Worm (Caenorhabditis elegans) whole organism, L3 larva: Measurements from ENCODE around the gene str-101.

Experiments used
- ceh-82 ChIP-seq: fragments of 150-350 bp; optimal IDR thresholded peaks from 2 replicates; lab custom pipeline; 2014; ENCODE audit warnings: missing biosample characterization, missing genetic modification characterization
- egl-27 ChIP-seq: sonication (generic microtip); optimal IDR thresholded peaks from 4 replicates; lab custom pipeline; 2017; ENCODE audit warnings: missing biosample characterization, missing genetic modification reagents, missing genetic modification characterization
- elt-2 ChIP-seq: sonication (generic microtip); optimal IDR thresholded peaks from 2 replicates; lab custom pipeline; 2016; ENCODE audit warnings: missing genetic modification reagents, mild to moderate bottlenecking, missing genetic modification characterization, missing compliant biosample characterization
- fkh-10 ChIP-seq: sonication (generic microtip); optimal IDR thresholded peaks from 2 replicates; lab custom pipeline; 2017; ENCODE audit warnings: missing biosample characterization, missing genetic modification reagents, missing genetic modification characterization
- lin-15B ChIP-seq: fragments of 150-350 bp; optimal IDR thresholded peaks from 2 replicates; lab custom pipeline; 2014; ENCODE audit warnings: missing biosample characterization, missing genetic modification characterization
- mdl-1 ChIP-seq: fragments of 150-350 bp; optimal IDR thresholded peaks from 2 replicates; lab custom pipeline; 2014; ENCODE audit warnings: missing biosample characterization, missing genetic modification characterization
- nhr-11 ChIP-seq: fragments of 150-350 bp; optimal IDR thresholded peaks from 2 replicates; lab custom pipeline; 2014; ENCODE audit warnings: missing biosample characterization, missing genetic modification characterization
- nhr-237 ChIP-seq: fragments of 150-350 bp; optimal IDR thresholded peaks from 2 replicates; lab custom pipeline; 2014; ENCODE audit warnings: missing biosample characterization, missing genetic modification characterization
- zag-1 ChIP-seq: fragments of 150-350 bp; optimal IDR thresholded peaks from 2 replicates; lab custom pipeline; 2014; ENCODE audit warnings: missing biosample characterization, missing genetic modification characterization

DNA sequence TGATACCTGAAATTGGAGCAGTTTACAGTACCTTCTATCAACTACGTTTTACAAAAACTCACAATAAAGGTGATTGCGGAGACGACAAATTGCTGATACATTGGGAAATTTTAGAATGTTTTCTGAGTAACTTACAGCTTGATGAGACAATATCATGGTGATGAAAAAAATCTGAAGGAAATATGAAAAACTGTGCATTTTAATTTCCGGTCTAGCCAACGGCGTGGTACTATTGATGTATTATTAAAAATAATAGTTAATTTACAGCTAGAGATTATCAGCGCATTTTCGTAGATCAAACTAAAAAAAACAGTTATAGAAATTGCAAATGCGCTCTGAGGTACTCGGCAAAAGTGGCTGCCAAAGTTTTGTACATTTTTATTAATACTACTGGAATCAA, 13.7 kb downstream of the str-101 start, which contains the start of gene srx-29:
- TF ChIP-seq egl-27 (tag; lab: Kevin White, UChicago), result no peak
- no peak for TF ChIP-seq zag-1 (tag; lab: Kevin White, UChicago)
- TF ChIP-seq ceh-82 (tag; lab: Kevin White, UChicago), result no peak
- no peak for TF ChIP-seq nhr-11 (tag; lab: Kevin White, UChicago)
- TF ChIP-seq nhr-237 (tag; lab: Kevin White, UChicago), result no peak
- no peak for TF ChIP-seq lin-15B (tag; lab: Kevin White, UChicago)
- no peak for TF ChIP-seq elt-2 (tag; lab: Kevin White, UChicago)
- TF ChIP-seq fkh-10 (GFP tag; lab: Kevin White, UChicago), result no peak
- TF ChIP-seq mdl-1 (tag; lab: Kevin White, UChicago), result no peak
